Worm (Caenorhabditis elegans): ENCODE measurements around the gene ubh-1.
A peak's percentile ranks its signal among the peaks of the same experiment; 100 is the strongest.

Gene ubh-1

DNA sequence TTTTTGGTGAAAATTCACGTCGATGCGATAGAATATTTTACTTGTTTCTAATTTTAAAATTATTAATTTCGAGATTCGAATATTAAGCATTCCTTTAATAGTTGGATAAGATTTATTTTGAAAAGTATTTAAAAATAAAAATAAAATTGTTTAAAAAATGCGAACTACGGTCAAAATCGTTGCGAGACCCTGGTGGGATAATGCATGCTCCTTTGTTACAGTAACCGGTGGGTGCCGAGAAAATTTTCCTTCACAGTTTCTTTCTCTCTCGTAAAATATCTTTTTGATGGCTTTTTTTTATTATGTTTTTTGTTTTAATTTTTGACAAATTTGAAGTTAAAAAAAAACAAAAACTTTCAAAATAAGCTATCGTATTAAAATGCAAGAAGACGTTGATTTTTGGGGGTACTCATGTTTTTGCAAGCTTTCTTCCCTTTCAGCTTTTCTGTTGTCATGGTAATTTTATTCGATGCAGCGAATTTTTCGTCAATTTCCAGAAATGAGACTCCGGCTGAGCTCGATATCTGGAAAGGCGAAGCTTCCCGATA, 14.5 kb downstream of the ubh-1 start, which contains the start of gene dgtr-1:
TSS of gene dgtr-1 (plus strand) at position 498 of the 548 bp plus-strand sequence.
- TF ChIP-seq swsn-7 (tag; optimal IDR thresholded peaks at IDR 0.05) (no peak), pag-3 (tag; optimal IDR thresholded peaks at IDR 0.05; ENCODE audit: borderline replicate concordance, insufficient read depth) (no peak), pax-3 (tag; optimal IDR thresholded peaks at IDR 0.05) (no peak), isw-1 (GFP tag; IDR thresholded peaks at IDR 0.05) (no peak), ceh-82 (tag; optimal IDR thresholded peaks at IDR 0.05) (no peak), nhr-237 (tag; optimal IDR thresholded peaks at IDR 0.05) (no peak)

DNA sequence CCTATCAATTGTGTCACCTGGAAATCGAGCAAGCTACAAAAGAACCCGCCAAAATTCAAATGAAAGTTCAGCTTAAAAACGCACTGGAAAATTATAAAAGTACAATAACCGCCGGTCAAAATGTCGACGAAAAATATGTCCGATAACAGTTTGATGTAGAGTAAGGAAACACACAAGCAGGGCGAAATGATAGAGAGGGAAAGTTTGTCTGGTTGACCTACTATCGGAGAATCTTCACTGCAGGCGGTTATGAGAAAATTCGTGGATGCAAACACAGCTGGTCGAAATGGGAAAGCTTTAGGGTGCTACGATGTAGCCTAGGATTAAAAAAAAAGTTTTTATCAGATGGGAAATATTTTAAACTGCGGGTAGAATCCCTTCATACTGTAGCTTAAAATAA, 15.9 kb downstream of the ubh-1 start:
- TF ChIP-seq tbx-2 (tag; optimal IDR thresholded peaks at IDR 0.05) (no peak), blmp-1 (tag; optimal IDR thresholded peaks at IDR 0.05) (peak; percentile 94), F16B12.6 (tag; optimal IDR thresholded peaks at IDR 0.05) (no peak), nhr-47 (tag; optimal IDR thresholded peaks at IDR 0.05) (no peak), hlh-4 (tag; optimal IDR thresholded peaks at IDR 0.05) (no peak)

DNA sequence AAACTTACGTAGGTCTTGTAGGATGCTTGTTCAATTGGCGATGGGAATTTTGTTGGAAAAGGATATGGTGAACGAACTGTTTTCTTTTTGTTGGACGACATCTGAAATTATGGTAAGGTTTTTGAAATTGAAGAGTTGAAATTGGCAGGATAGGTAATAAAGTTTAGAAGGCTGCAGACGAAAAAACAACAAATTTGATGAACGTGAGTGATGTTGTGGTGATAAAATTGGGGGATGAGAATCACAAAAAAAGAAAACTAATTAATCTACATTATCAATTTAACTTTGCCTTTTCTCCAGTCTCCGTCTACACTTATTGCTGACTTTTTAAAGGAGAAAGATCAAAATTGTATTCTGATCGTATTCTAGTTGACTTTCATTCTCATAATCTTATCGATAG, 17.4 kb downstream of the ubh-1 start, which contains the start of gene cpt-6:
TSS of gene cpt-6 (minus strand) at position 101 of the 400 bp plus-strand sequence.
- no peak for TF ChIP-seq rnt-1 (tag; optimal IDR thresholded peaks at IDR 0.05)
- TF ChIP-seq C34B4.2 (tag; optimal IDR thresholded peaks at IDR 0.05) = no peak
- TF ChIP-seq nhr-85 (tag) = peak; percentile 65

DNA sequence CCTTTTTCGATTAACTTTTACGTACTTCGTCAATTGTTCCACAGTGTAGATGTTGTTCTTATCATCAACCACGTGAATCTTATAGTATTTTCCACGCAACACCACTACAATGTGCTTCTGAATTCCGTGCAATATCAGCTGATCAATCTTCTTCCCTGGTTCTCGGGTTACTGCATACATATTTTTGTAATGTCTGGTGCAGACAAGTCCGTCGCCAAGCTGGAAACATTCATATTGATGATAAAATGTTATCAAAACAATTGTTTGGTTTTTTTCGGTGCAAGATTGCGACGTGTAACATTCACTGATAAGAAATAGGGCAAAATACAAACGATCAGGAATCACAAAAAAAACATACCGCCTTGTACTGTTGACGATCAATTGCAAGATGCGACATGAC, 18.7 kb downstream of the ubh-1 start:
- TF ChIP-seq mep-1 (tag; optimal IDR thresholded peaks at IDR 0.05) = no peak
- TF ChIP-seq ets-5 (GFP tag; IDR thresholded peaks at IDR 0.05) = no peak
- TF ChIP-seq ceh-90 (tag; optimal IDR thresholded peaks at IDR 0.05) = no peak
- no peak for TF ChIP-seq dpl-1 (GFP tag; optimal IDR thresholded peaks at IDR 0.05)
- peak; percentile 67 for TF ChIP-seq elt-2 (tag; optimal IDR thresholded peaks at IDR 0.05)
- TF ChIP-seq lin-35 (GFP tag; optimal IDR thresholded peaks at IDR 0.05) = peak in 1 of 2 experiments; percentile 8
- TF ChIP-seq snpc-4 (tag; optimal IDR thresholded peaks at IDR 0.05) = no peak
- no peak for TF ChIP-seq ceh-8 (GFP tag; optimal IDR thresholded peaks at IDR 0.05)
- no peak for TF ChIP-seq fos-1 (tag; optimal IDR thresholded peaks at IDR 0.05)

DNA sequence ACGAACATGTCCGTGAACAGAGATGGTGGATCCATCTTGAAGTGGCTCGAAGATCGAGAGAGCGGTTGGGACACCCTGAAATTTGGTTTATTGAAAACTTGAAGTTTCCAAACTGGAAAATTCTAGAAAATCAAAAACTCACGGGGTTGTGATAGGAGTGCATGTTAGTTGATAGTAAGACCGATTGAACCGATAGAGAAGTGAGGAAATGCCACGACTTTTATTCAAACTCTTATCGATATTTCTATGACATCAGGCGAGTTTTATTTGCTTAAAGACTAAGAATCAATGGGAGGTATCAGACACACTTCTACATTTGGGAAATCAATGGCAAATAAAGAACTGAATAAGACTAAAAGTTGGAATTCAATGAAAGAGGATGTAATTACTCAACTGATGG, 22.4 kb downstream of the ubh-1 start, which contains the start of gene lec-10:
TSS of gene lec-10 (minus strand) at position 272 of the 400 bp plus-strand sequence.
- TF ChIP-seq egl-27 (tag; optimal IDR thresholded peaks at IDR 0.05) (no peak), elt-2 (tag; optimal IDR thresholded peaks at IDR 0.05) (peak; percentile 87), fkh-8 (tag; optimal IDR thresholded peaks at IDR 0.05) (no peak), nhr-90 (tag; optimal IDR thresholded peaks at IDR 0.05; ENCODE audit: poor library complexity) (no peak), zip-4 (GFP tag; optimal IDR thresholded peaks at IDR 0.05) (no peak), jun-1 (tag; optimal IDR thresholded peaks at IDR 0.05) (peak; percentile 39), hlh-17 (GFP tag; optimal IDR thresholded peaks at IDR 0.05; ENCODE audit: borderline replicate concordance) (no peak), nhr-85 (tag) (no peak), ama-1 (optimal IDR thresholded peaks at IDR 0.05) (no peak), nhr-71 (tag; optimal IDR thresholded peaks at IDR 0.05) (no peak), nhr-76 (tag; optimal IDR thresholded peaks at IDR 0.05) (no peak), lin-35 (GFP tag; optimal IDR thresholded peaks at IDR 0.05) (peak in 1 of 2 experiments; percentile 47), nhr-20 (tag; optimal IDR thresholded peaks at IDR 0.05) (peak; percentile 5), elt-3 (tag; optimal IDR thresholded peaks at IDR 0.05) (no peak), nhr-28 (tag; optimal IDR thresholded peaks at IDR 0.05) (no peak), fkh-4 (tag; optimal IDR thresholded peaks at IDR 0.05; ENCODE audit: borderline replicate concordance) (no peak), xbp-1 (tag; optimal IDR thresholded peaks at IDR 0.05) (no peak), pqm-1 (tag; optimal IDR thresholded peaks at IDR 0.05) (peak; percentile 81), egl-13 (tag; optimal IDR thresholded peaks at IDR 0.05) (no peak)

All from whole organism, L1 larva.